Fruit fly (Drosophila melanogaster): Measurements from ENCODE around the gene CG10254.

dm6 chr3R:23718297-23718941, 23.6 kb upstream of the CG10254 start, which contains the start of gene nau:
- TF ChIP-seq pan (optimal IDR thresholded peaks at IDR 0.05) (no peak), Dfd (GFP tag; optimal IDR thresholded peaks at IDR 0.05) (no peak), Mio (GFP tag; optimal IDR thresholded peaks at IDR 0.05) (no peak), Dif (GFP tag; optimal IDR thresholded peaks at IDR 0.05; ENCODE audit: partially characterized antibody) (no peak), lola (GFP tag; optimal IDR thresholded peaks at IDR 0.05) (no peak), Hnf4 (GFP tag; optimal IDR thresholded peaks at IDR 0.05) (no peak), CG9705 (GFP tag; optimal IDR thresholded peaks at IDR 0.05) (no peak), Abd-B (GFP tag; optimal IDR thresholded peaks at IDR 0.05) (no peak), Myc (optimal IDR thresholded peaks at IDR 0.05) (no peak), CG32264 (GFP tag; optimal IDR thresholded peaks at IDR 0.05) (no peak), fru (GFP tag; optimal IDR thresholded peaks at IDR 0.05) (no peak), N (GFP tag; optimal IDR thresholded peaks at IDR 0.05) (no peak), sv (GFP tag; optimal IDR thresholded peaks at IDR 0.05) (no peak)

Data from whole organism, wandering third instar larva.